Fruit fly (Drosophila melanogaster): ENCODE measurements around the gene Rcd-1r.

Gene Rcd-1r

dm6 chr2L:8972905-8973304 lies 41.0 kb downstream of the Rcd-1r start:
- TF ChIP-seq Pif1B (GFP tag; optimal IDR thresholded peaks at IDR 0.05) (no peak), rn (GFP tag; IDR thresholded peaks at IDR 0.05) (no peak), Pif1A (GFP tag; optimal IDR thresholded peaks at IDR 0.05) (no peak), gl (tag; optimal IDR thresholded peaks at IDR 0.05) (no peak)

- TF ChIP-seq CG4496 (GFP tag; IDR thresholded peaks at IDR 0.05): no peak
- no peak for TF ChIP-seq CG8159 (tag; optimal IDR thresholded peaks at IDR 0.05)
- TF ChIP-seq rn (GFP tag; IDR thresholded peaks at IDR 0.05): no peak
- no peak for TF ChIP-seq fd96Ca (GFP tag; IDR thresholded peaks at IDR 0.05)
- no peak for TF ChIP-seq CG15710 (tag; optimal IDR thresholded peaks at IDR 0.05)
- TF ChIP-seq CG17806 (tag; optimal IDR thresholded peaks at IDR 0.05): no peak
Observed at dm6 chr2L:8967235-8967634, 46.6 kb downstream of the Rcd-1r start, which contains the start of gene CG18088. CG18088 (plus strand) TSS chr2L:8967535.

DNA sequence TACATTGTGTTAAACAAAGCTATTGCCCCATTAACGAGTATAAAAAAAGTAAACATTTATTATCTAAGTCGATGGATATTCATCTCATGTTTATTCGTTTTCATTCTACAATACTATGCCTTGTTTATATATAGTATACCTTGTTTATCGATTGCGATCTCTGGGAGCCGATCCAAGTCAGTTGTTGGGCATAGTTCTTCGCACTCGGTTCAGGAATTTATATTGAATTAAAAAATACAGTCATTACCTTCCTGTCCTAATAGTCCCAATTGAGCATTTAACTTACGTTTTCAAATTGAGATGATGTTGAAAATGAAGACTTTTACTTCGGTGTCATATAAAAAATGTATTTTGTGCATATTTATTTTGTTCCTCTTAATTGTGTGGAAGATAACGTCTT lies 49.2 kb downstream of the Rcd-1r start, which contains the start of gene CG32984:
TSS of gene CG32984 (plus strand) at position 301 of the 400 bp plus-strand sequence.
- TF ChIP-seq CG32121 (GFP tag; IDR thresholded peaks at IDR 0.05) (no peak), D1 (tag; optimal IDR thresholded peaks at IDR 0.05) (no peak), rn (GFP tag; IDR thresholded peaks at IDR 0.05) (no peak), CG8159 (tag; optimal IDR thresholded peaks at IDR 0.05) (no peak), CG17806 (tag; optimal IDR thresholded peaks at IDR 0.05) (no peak)
